Worm (Caenorhabditis elegans) whole organism, L4 larva: ENCODE results near the gene T01H3.5.

ENCODE experiments used
- D1046.2 ChIP-seq: fragments of 200-800 bp; sonication (Bioruptor generic); IDR thresholded peaks from 2 replicates; pipeline ENCODE4 v1.3.6; 2022; ENCODE audit warnings: missing genetic modification characterization, missing compliant biosample characterization
- F10B5.3 ChIP-seq: sonication (generic microtip); optimal IDR thresholded peaks from 2 replicates; lab custom pipeline; 2016; ENCODE audit warnings: mild to moderate bottlenecking, missing genetic modification characterization, missing compliant biosample characterization
- F49E8.2 ChIP-seq: sonication (generic microtip); optimal IDR thresholded peaks from 2 replicates; lab custom pipeline; 2016; ENCODE audit warnings: missing compliant biosample characterization, mild to moderate bottlenecking, missing genetic modification characterization, borderline replicate concordance
- T20F7.1 ChIP-seq: fragments of 200-800 bp; sonication (Bioruptor generic); optimal IDR thresholded peaks from 2 replicates; lab custom pipeline; 2018; ENCODE audit warnings: mild to moderate bottlenecking, missing genetic modification characterization, missing compliant biosample characterization
- T26A8.4 ChIP-seq: fragments of 200-800 bp; sonication (Bioruptor generic); IDR thresholded peaks from 2 replicates; pipeline ENCODE4 v1.3.6; 2022; ENCODE audit warnings: missing genetic modification characterization, missing compliant biosample characterization
- aha-1 ChIP-seq: fragments of 150-350 bp; peaks from one replicate; lab custom pipeline; 2014; ENCODE audit warnings: missing biosample characterization, missing genetic modification characterization
- ctbp-1 ChIP-seq: fragments of 200-800 bp; sonication (Bioruptor generic); IDR thresholded peaks from 2 replicates; pipeline ENCODE4 v1.3.6; 2022; ENCODE audit warnings: missing genetic modification reagents, missing genetic modification characterization, missing compliant biosample characterization
- dpl-1 ChIP-seq: fragments of 150-350 bp; optimal IDR thresholded peaks from 2 replicates; lab custom pipeline; 2014; ENCODE audit warnings: missing biosample characterization, missing genetic modification reagents, missing genetic modification characterization
- duxl-1 ChIP-seq: sonication (generic microtip); optimal IDR thresholded peaks from 2 replicates; lab custom pipeline; 2016; ENCODE audit warnings: mild to moderate bottlenecking, missing genetic modification characterization, moderate library complexity, missing compliant biosample characterization; ENCODE audit not compliant: poor library complexity
- dve-1 ChIP-seq: sonication (generic microtip); optimal IDR thresholded peaks from 2 replicates; lab custom pipeline; 2017; ENCODE audit warnings: antibody characterized with exemption, mild to moderate bottlenecking, missing genetic modification characterization, missing compliant biosample characterization; ENCODE audit not compliant: insufficient read depth
- fkh-10 ChIP-seq: fragments of 150-350 bp; optimal IDR thresholded peaks from 2 replicates; lab custom pipeline; 2014; ENCODE audit warnings: missing biosample characterization, missing genetic modification reagents, missing genetic modification characterization
- hif-1 ChIP-seq, 2 experiments: sonication (generic microtip); optimal IDR thresholded peaks; 2 replicates each; lab custom pipeline; 2016 to 2017; ENCODE audit warnings: missing compliant biosample characterization in 2 of 2, missing genetic modification characterization in 2 of 2, missing genetic modification reagents in 2 of 2, missing genotype in 2 of 2, mild to moderate bottlenecking in 1 of 2
- hlh-11 ChIP-seq: fragments of 200-800 bp; sonication (Bioruptor generic); optimal IDR thresholded peaks from 2 replicates; lab custom pipeline; 2018; ENCODE audit warnings: mild to moderate bottlenecking, missing genetic modification characterization, missing compliant biosample characterization
- hlh-30 ChIP-seq: sonication (generic microtip); optimal IDR thresholded peaks from 2 replicates; lab custom pipeline; 2017; ENCODE audit warnings: antibody characterized with exemption, mild to moderate bottlenecking, missing genetic modification characterization, missing compliant biosample characterization; ENCODE audit not compliant: insufficient read depth
- lim-7 ChIP-seq: fragments of 200-800 bp; sonication (Bioruptor generic); IDR thresholded peaks from 2 replicates; pipeline ENCODE4 v1.3.6; 2022; ENCODE audit warnings: missing genetic modification characterization, missing compliant biosample characterization
- lin-39 ChIP-seq: fragments of 150-350 bp; optimal IDR thresholded peaks from 2 replicates; lab custom pipeline; 2014; ENCODE audit warnings: missing biosample characterization, missing genetic modification reagents, missing genetic modification characterization
- lsy-2 ChIP-seq, 2 experiments: fragments of 150-350 bp in 1 of 2; sonication (generic microtip) in 1 of 2; optimal IDR thresholded peaks; 2 replicates each; lab custom pipeline; 2014 to 2017; ENCODE audit warnings: missing biosample characterization in 2 of 2, missing genetic modification characterization in 2 of 2
- mdt-29 ChIP-seq: fragments of 200-800 bp; sonication (Bioruptor generic); IDR thresholded peaks from 2 replicates; pipeline ENCODE4 v1.3.6; 2022; ENCODE audit warnings: missing genetic modification reagents, missing genetic modification characterization, missing compliant biosample characterization
- mep-1 ChIP-seq: fragments of 150-350 bp; sonication (generic microtip); optimal IDR thresholded peaks from 3 replicates; lab custom pipeline; 2014; ENCODE audit warnings: missing biosample characterization, missing genetic modification characterization
- mes-2 ChIP-seq: sonication (generic microtip); optimal IDR thresholded peaks from 2 replicates; lab custom pipeline; 2016; ENCODE audit warnings: missing genotype, mild to moderate bottlenecking, missing genetic modification characterization, missing compliant biosample characterization; ENCODE audit not compliant: poor library complexity, severe bottlenecking
- nhr-28 ChIP-seq: fragments of 150-350 bp; optimal IDR thresholded peaks from 2 replicates; lab custom pipeline; 2014; ENCODE audit warnings: missing biosample characterization, missing genetic modification characterization
- nhr-76 ChIP-seq: fragments of 150-350 bp; optimal IDR thresholded peaks from 2 replicates; lab custom pipeline; 2014; ENCODE audit warnings: missing biosample characterization, missing genetic modification characterization
- pha-4 ChIP-seq, 2 experiments: fragments of 150-350 bp in 1 of 2; fragments of 200-800 bp in 1 of 2; sonication (Bioruptor generic) in 1 of 2; IDR thresholded peaks in 1 of 2; optimal IDR thresholded peaks in 1 of 2; 2 replicates each; pipeline versions ENCODE4 v1.3.6 to Lab custom; 2014 to 2022; ENCODE audit warnings: missing genetic modification characterization in 2 of 2, missing genetic modification reagents in 2 of 2, missing biosample characterization in 1 of 2, missing compliant biosample characterization in 1 of 2
- rbr-2 ChIP-seq: sonication (generic microtip); optimal IDR thresholded peaks from 2 replicates; lab custom pipeline; 2016; ENCODE audit warnings: missing genotype, missing genetic modification characterization, missing compliant biosample characterization
- saeg-2 ChIP-seq: fragments of 200-800 bp; sonication (Bioruptor generic); IDR thresholded peaks from 2 replicates; pipeline ENCODE4 v1.3.6; 2022; ENCODE audit warnings: missing genetic modification reagents, missing genetic modification characterization, missing compliant biosample characterization
- snpc-4 ChIP-seq: fragments of 150-350 bp; optimal IDR thresholded peaks from 2 replicates; lab custom pipeline; 2014; ENCODE audit warnings: missing biosample characterization, missing genetic modification characterization
- tag-97 ChIP-seq: fragments of 200-800 bp; sonication (Bioruptor generic); IDR thresholded peaks from 2 replicates; pipeline ENCODE4 v1.3.6; 2022; ENCODE audit warnings: missing genetic modification characterization, missing compliant biosample characterization
- zip-11 ChIP-seq: fragments of 200-800 bp; sonication (Bioruptor generic); IDR thresholded peaks from 2 replicates; pipeline ENCODE4 v1.3.6; 2022; ENCODE audit warnings: missing genetic modification characterization, missing compliant biosample characterization
- ztf-11 ChIP-seq: fragments of 150-350 bp; optimal IDR thresholded peaks from 2 replicates; lab custom pipeline; 2014; ENCODE audit warnings: missing biosample characterization, missing genetic modification characterization

Gene T01H3.5

ce11 chrII:7853679-7854078, 25.7 kb upstream of the T01H3.5 start, which contains the start of gene T09A5.5:
Gene T09A5.5, minus strand, starts transcription at chrII:7853779.
- no peak for TF ChIP-seq zip-11 (GFP tag; lab: Robert Waterston, UW)
- no peak for TF ChIP-seq saeg-2 (GFP tag; lab: Robert Waterston, UW)
- no peak for TF ChIP-seq nhr-28
- TF ChIP-seq ztf-11 (tag; lab: Kevin White, UChicago): no peak
- TF ChIP-seq lim-7: no peak
- TF ChIP-seq fkh-10 (GFP tag; lab: Kevin White, UChicago): no peak
- TF ChIP-seq D1046.2: no peak
- no peak for TF ChIP-seq nhr-76 (tag; lab: Kevin White, UChicago)

- TF ChIP-seq mdt-29 (no peak), lin-39 (tag; lab: Kevin White, UChicago) (no peak), pha-4 (GFP tag; IDR thresholded peaks at IDR 0.05; lab: Robert Waterston, UW) (no peak), pha-4 (tag; optimal IDR thresholded peaks at IDR 0.05; lab: Kevin White, UChicago) (no peak), duxl-1 (tag; lab: Kevin White, UChicago) (no peak), lsy-2 (tag; optimal IDR thresholded peaks at IDR 0.05; lab: Kevin White, UChicago) (no peak)
These were observed 24.5 kb upstream of the T01H3.5 start, which contains the start of gene mdt-10 for ce11 chrII:7854942-7855341. Gene mdt-10, minus strand, starts transcription at chrII:7855042.

ce11 chrII:7855619-7856018, 23.8 kb upstream of the T01H3.5 start, which contains the start of gene mdmh-35:
Gene mdmh-35, minus strand, starts transcription at chrII:7855719.
- TF ChIP-seq aha-1 (tag; lab: Kevin White, UChicago): peak; percentile 26
- TF ChIP-seq F10B5.3: no peak

- TF ChIP-seq dpl-1 (GFP tag; lab: Kevin White, UChicago) (peak; percentile 52), hlh-30 (tag; lab: Kevin White, UChicago) (peak; percentile 4), hif-1 (tag; optimal IDR thresholded peaks at IDR 0.05; lab: Kevin White, UChicago) (peak in 1 of 2 experiments; percentile 66), mep-1 (peak; percentile 33), nhr-28 (peak; percentile 26), T26A8.4 (GFP tag; lab: Robert Waterston, UW) (no peak), rbr-2 (tag; lab: Kevin White, UChicago) (peak; percentile 28), snpc-4 (tag; lab: Kevin White, UChicago) (no peak), hlh-11 (no peak), dve-1 (tag; lab: Kevin White, UChicago) (peak; percentile 28), tag-97 (GFP tag; lab: Robert Waterston, UW) (no peak), ctbp-1 (no peak), zip-11 (GFP tag; lab: Robert Waterston, UW) (no peak), lsy-2 (tag; optimal IDR thresholded peaks at IDR 0.05; lab: Kevin White, UChicago) (peak in 1 of 2 experiments; percentile 66), mes-2 (tag; lab: Kevin White, UChicago) (peak; percentile 62), T20F7.1 (GFP tag; lab: Kevin White, UChicago) (peak; percentile 98)
These were observed 21.9 kb upstream of the T01H3.5 start, which contains the start of the genes cec-3 and T09A5.15 for ce11 chrII:7857485-7858010. Gene cec-3, minus strand, starts transcription at chrII:7857600. Gene T09A5.15, plus strand, starts transcription at chrII:7857960.

ce11 chrII:7858101-7858500, 21.3 kb upstream of the T01H3.5 start, which contains the start of gene sds-22:
Gene sds-22, plus strand, starts transcription at chrII:7858401.
- TF ChIP-seq F49E8.2 (no peak), aha-1 (tag; lab: Kevin White, UChicago) (peak; percentile 13)
